Worm (Caenorhabditis elegans) whole organism, L2 larva: ENCODE measurements around the gene nhr-44.

Experiments used
- C34F6.9 ChIP-seq: fragments of 150-350 bp; optimal IDR thresholded peaks from 2 replicates; lab custom pipeline; 2014; ENCODE audit warnings: missing biosample characterization, missing genetic modification characterization
- F13H6.1 ChIP-seq: sonication (generic microtip); optimal IDR thresholded peaks from 2 replicates; lab custom pipeline; 2016; ENCODE audit warnings: missing genetic modification characterization, missing compliant biosample characterization
- R02D3.7 ChIP-seq: fragments of 150-350 bp; optimal IDR thresholded peaks from 2 replicates; lab custom pipeline; 2014; ENCODE audit warnings: missing biosample characterization, missing genetic modification characterization
- Y55F3AM.14 ChIP-seq: fragments of 200-800 bp; sonication (Bioruptor generic); optimal IDR thresholded peaks from 2 replicates; lab custom pipeline; 2018; ENCODE audit warnings: mild to moderate bottlenecking, missing genetic modification characterization, missing compliant biosample characterization
- ZK546.5 ChIP-seq: sonication (generic microtip); optimal IDR thresholded peaks from 2 replicates; lab custom pipeline; 2017; ENCODE audit warnings: missing biosample characterization, missing genetic modification characterization
- alr-1 ChIP-seq: fragments of 150-350 bp; optimal IDR thresholded peaks from 2 replicates; lab custom pipeline; 2014; ENCODE audit warnings: missing biosample characterization, missing genetic modification characterization
- aly-2 ChIP-seq: fragments of 150-350 bp; optimal IDR thresholded peaks from 2 replicates; lab custom pipeline; 2014; ENCODE audit warnings: missing biosample characterization, missing genetic modification characterization
- ama-1 ChIP-seq: fragments of 150-350 bp; optimal IDR thresholded peaks from 2 replicates; lab custom pipeline; 2018; ENCODE audit warnings: inconsistent platforms
- blmp-1 ChIP-seq: sonication (generic microtip); optimal IDR thresholded peaks from 2 replicates; lab custom pipeline; 2017; ENCODE audit warnings: missing genetic modification characterization, mild to moderate bottlenecking, missing compliant biosample characterization, antibody characterized with exemption, moderate library complexity; ENCODE audit not compliant: insufficient read depth
- ceh-16 ChIP-seq: fragments of 150-350 bp; optimal IDR thresholded peaks from 2 replicates; lab custom pipeline; 2014; ENCODE audit warnings: missing biosample characterization, missing genetic modification characterization
- ceh-82 ChIP-seq: fragments of 150-350 bp; optimal IDR thresholded peaks from 2 replicates; lab custom pipeline; 2014; ENCODE audit warnings: missing biosample characterization, missing genetic modification characterization
- crh-2 ChIP-seq: sonication (generic microtip); optimal IDR thresholded peaks from 2 replicates; lab custom pipeline; 2017; ENCODE audit warnings: missing biosample characterization, missing genetic modification characterization
- dmd-4 ChIP-seq: sonication (generic microtip); optimal IDR thresholded peaks from 2 replicates; lab custom pipeline; 2017; ENCODE audit warnings: missing biosample characterization, missing genetic modification characterization
- egl-27 ChIP-seq: sonication (generic microtip); optimal IDR thresholded peaks from 3 replicates; lab custom pipeline; 2017; ENCODE audit warnings: missing biosample characterization, missing genetic modification reagents, missing genetic modification characterization
- elt-1 ChIP-seq: fragments of 150-350 bp; optimal IDR thresholded peaks from 2 replicates; lab custom pipeline; 2014; ENCODE audit warnings: missing biosample characterization, missing genetic modification characterization
- elt-3 ChIP-seq: sonication (generic microtip); optimal IDR thresholded peaks from 2 replicates; lab custom pipeline; 2017; ENCODE audit warnings: missing biosample characterization, missing genetic modification characterization
- fos-1 ChIP-seq: fragments of 150-350 bp; optimal IDR thresholded peaks from 2 replicates; lab custom pipeline; 2014; ENCODE audit warnings: missing biosample characterization, missing genetic modification characterization
- gmeb-1 ChIP-seq: fragments of 150-350 bp; optimal IDR thresholded peaks from 2 replicates; lab custom pipeline; 2014; ENCODE audit warnings: missing biosample characterization, missing genetic modification characterization
- lin-11 ChIP-seq: fragments of 150-350 bp; sonication (generic microtip); optimal IDR thresholded peaks from 2 replicates; lab custom pipeline; 2014; ENCODE audit warnings: missing biosample characterization, missing genetic modification characterization, inconsistent platforms, mixed read lengths
- lin-13 ChIP-seq: fragments of 150-350 bp; optimal IDR thresholded peaks from 2 replicates; lab custom pipeline; 2014; ENCODE audit warnings: missing biosample characterization, missing genetic modification reagents, missing genetic modification characterization
- lin-39 ChIP-seq: fragments of 150-350 bp; optimal IDR thresholded peaks from 2 replicates; lab custom pipeline; 2014; ENCODE audit warnings: missing biosample characterization, missing genetic modification reagents, missing genetic modification characterization
- lsy-2 ChIP-seq, 2 experiments: fragments of 150-350 bp in 1 of 2; sonication (generic microtip) in 1 of 2; optimal IDR thresholded peaks; 2 replicates each; lab custom pipeline; 2014 to 2017; ENCODE audit warnings: missing biosample characterization in 2 of 2, missing genetic modification characterization in 2 of 2
- mab-5 ChIP-seq: fragments of 150-350 bp; optimal IDR thresholded peaks from 2 replicates; lab custom pipeline; 2014; ENCODE audit warnings: missing biosample characterization, missing genetic modification characterization
- mbf-1 ChIP-seq: sonication (generic microtip); optimal IDR thresholded peaks from 2 replicates; lab custom pipeline; 2017; ENCODE audit warnings: missing biosample characterization, missing genetic modification characterization
- mdl-1 ChIP-seq, 2 experiments: fragments of 150-350 bp in 1 of 2; sonication (generic microtip) in 1 of 2; optimal IDR thresholded peaks; 2 replicates each; lab custom pipeline; 2017; ENCODE audit warnings: missing biosample characterization in 2 of 2, missing genetic modification characterization in 2 of 2
- nhr-10 ChIP-seq: sonication (generic microtip); optimal IDR thresholded peaks from 2 replicates; lab custom pipeline; 2017; ENCODE audit warnings: missing biosample characterization, missing genetic modification characterization
- nhr-11 ChIP-seq: fragments of 150-350 bp; optimal IDR thresholded peaks from 2 replicates; lab custom pipeline; 2014; ENCODE audit warnings: missing biosample characterization, missing genetic modification characterization
- nhr-12 ChIP-seq: fragments of 150-350 bp; optimal IDR thresholded peaks from 2 replicates; lab custom pipeline; 2014; ENCODE audit warnings: missing biosample characterization, missing genetic modification characterization
- nhr-129 ChIP-seq: fragments of 150-350 bp; optimal IDR thresholded peaks from 2 replicates; lab custom pipeline; 2014; ENCODE audit warnings: missing biosample characterization, missing genetic modification characterization
- nhr-21 ChIP-seq: fragments of 150-350 bp; optimal IDR thresholded peaks from 2 replicates; lab custom pipeline; 2014; ENCODE audit warnings: missing biosample characterization, missing genetic modification characterization
- nhr-23 ChIP-seq: fragments of 150-350 bp; optimal IDR thresholded peaks from 2 replicates; lab custom pipeline; 2014; ENCODE audit warnings: missing biosample characterization, missing genetic modification reagents, missing genetic modification characterization
- nhr-237 ChIP-seq: fragments of 150-350 bp; optimal IDR thresholded peaks from 2 replicates; lab custom pipeline; 2014; ENCODE audit warnings: missing biosample characterization, missing genetic modification characterization
- nhr-25 ChIP-seq: fragments of 150-350 bp; sonication (generic microtip); optimal IDR thresholded peaks from 3 replicates; lab custom pipeline; 2014; ENCODE audit warnings: missing biosample characterization, missing genetic modification characterization
- nhr-6 ChIP-seq: fragments of 150-350 bp; optimal IDR thresholded peaks from 2 replicates; lab custom pipeline; 2014; ENCODE audit warnings: missing biosample characterization, missing genetic modification characterization
- nhr-77 ChIP-seq: fragments of 150-350 bp; optimal IDR thresholded peaks from 2 replicates; lab custom pipeline; 2014; ENCODE audit warnings: missing biosample characterization, missing genetic modification characterization
- peb-1 ChIP-seq: fragments of 150-350 bp; optimal IDR thresholded peaks from 2 replicates; lab custom pipeline; 2014; ENCODE audit warnings: missing biosample characterization, missing genetic modification characterization
- sem-4 ChIP-seq: fragments of 150-350 bp; optimal IDR thresholded peaks from 2 replicates; lab custom pipeline; 2014; ENCODE audit warnings: missing biosample characterization, missing genetic modification reagents, missing genetic modification characterization
- skn-1 ChIP-seq: sonication (generic microtip); optimal IDR thresholded peaks from 2 replicates; lab custom pipeline; 2017; ENCODE audit warnings: missing biosample characterization, missing genetic modification characterization
- sma-3 ChIP-seq: sonication (generic microtip); optimal IDR thresholded peaks from 2 replicates; lab custom pipeline; 2016; ENCODE audit warnings: missing genetic modification reagents, missing genetic modification characterization, missing compliant biosample characterization
- sma-9 ChIP-seq, 2 experiments: fragments of 150-350 bp in 1 of 2; sonication (generic microtip) in 1 of 2; optimal IDR thresholded peaks; 2 replicates each; lab custom pipeline; 2014 to 2016; ENCODE audit warnings: missing genetic modification characterization in 2 of 2, mild to moderate bottlenecking in 1 of 2, missing biosample characterization in 1 of 2, missing compliant biosample characterization in 1 of 2, missing genetic modification reagents in 1 of 2, moderate library complexity in 1 of 2
- snpc-4 ChIP-seq: fragments of 150-350 bp; optimal IDR thresholded peaks from 2 replicates; lab custom pipeline; 2014; ENCODE audit warnings: missing biosample characterization, missing genetic modification characterization
- unc-39 ChIP-seq: fragments of 150-350 bp; optimal IDR thresholded peaks from 2 replicates; lab custom pipeline; 2014; ENCODE audit warnings: missing biosample characterization, missing genetic modification characterization
- unc-55 ChIP-seq: fragments of 150-350 bp; sonication (generic microtip); optimal IDR thresholded peaks from 3 replicates; lab custom pipeline; 2014; ENCODE audit warnings: missing biosample characterization, missing genetic modification reagents, missing genetic modification characterization
- unc-62 ChIP-seq: fragments of 150-350 bp; optimal IDR thresholded peaks from 2 replicates; lab custom pipeline; 2014; ENCODE audit warnings: missing biosample characterization, missing genetic modification reagents, missing genetic modification characterization
- zag-1 ChIP-seq: fragments of 150-350 bp; optimal IDR thresholded peaks from 2 replicates; lab custom pipeline; 2014; ENCODE audit warnings: missing biosample characterization, missing genetic modification characterization
- ztf-1 ChIP-seq: fragments of 200-800 bp; sonication (Bioruptor generic); conservative IDR thresholded peaks from 2 replicates; pipeline ENCODE4 v1.3.6; 2022; ENCODE audit warnings: missing genetic modification characterization, missing compliant biosample characterization
- ztf-11 ChIP-seq: sonication (generic microtip); optimal IDR thresholded peaks from 2 replicates; lab custom pipeline; 2017; ENCODE audit warnings: missing biosample characterization, missing genetic modification characterization
- ztf-4 ChIP-seq: fragments of 150-350 bp; optimal IDR thresholded peaks from 2 replicates; lab custom pipeline; 2014; ENCODE audit warnings: missing biosample characterization, missing genetic modification characterization

nhr-44 gene

ce11 chrV:8936791-8937475, 27.0 kb downstream of the nhr-44 start (continued):
- TF ChIP-seq nhr-12 (no peak), ztf-4 (tag; lab: Kevin White, UChicago) (no peak), snpc-4 (tag; lab: Kevin White, UChicago) (no peak), zag-1 (no peak), ceh-82 (tag; lab: Kevin White, UChicago) (no peak), egl-27 (no peak), elt-1 (tag; lab: Kevin White, UChicago) (no peak), skn-1 (no peak), crh-2 (no peak), sem-4 (no peak), aly-2 (tag; lab: Kevin White, UChicago) (no peak), nhr-10 (tag; lab: Kevin White, UChicago) (no peak), lsy-2 (tag; optimal IDR thresholded peaks at IDR 0.05; lab: Kevin White, UChicago) (peak in 1 of 2 experiments; percentile 10), Y55F3AM.14 (GFP tag; lab: Kevin White, UChicago) (no peak), gmeb-1 (tag; lab: Kevin White, UChicago) (no peak)

ce11 chrV:8936184-8936589, 27.7 kb downstream of the nhr-44 start, which contains the start of gene unc-23:
unc-23 (plus strand) TSS chrV:8936359.
- TF ChIP-seq nhr-25 (tag; lab: Kevin White, UChicago) (peak; percentile 86), gmeb-1 (tag; lab: Kevin White, UChicago) (peak; percentile 76), mab-5 (no peak), nhr-77 (tag; lab: Kevin White, UChicago) (peak; percentile 56), nhr-237 (tag; lab: Kevin White, UChicago) (no peak), nhr-21 (peak; percentile 77), alr-1 (tag; lab: Kevin White, UChicago) (no peak), crh-2 (peak; percentile 82), unc-55 (GFP tag; lab: Kevin White, UChicago) (no peak), ceh-82 (tag; lab: Kevin White, UChicago) (no peak), ZK546.5 (tag; lab: Kevin White, UChicago) (no peak), snpc-4 (tag; lab: Kevin White, UChicago) (no peak), lsy-2 (tag; optimal IDR thresholded peaks at IDR 0.05; lab: Kevin White, UChicago) (peak; percentile 60 to 73), nhr-10 (tag; lab: Kevin White, UChicago) (no peak), sem-4 (peak; percentile 95), ztf-1 (GFP tag; lab: Robert Waterston, UW) (no peak), sma-9 (GFP tag; optimal IDR thresholded peaks at IDR 0.05; lab: Kevin White, UChicago) (peak; percentile 89), sma-9 (tag; optimal IDR thresholded peaks at IDR 0.05; lab: Kevin White, UChicago) (no peak), zag-1 (no peak), ztf-4 (tag; lab: Kevin White, UChicago) (peak; percentile 65), fos-1 (tag; lab: Kevin White, UChicago) (peak; percentile 89), unc-39 (tag; lab: Kevin White, UChicago) (no peak), ama-1 (lab: Kevin White, UChicago) (no peak), R02D3.7 (tag; lab: Kevin White, UChicago) (no peak), ceh-16 (tag; lab: Kevin White, UChicago) (peak; percentile 59), nhr-129 (peak; percentile 80), Y55F3AM.14 (GFP tag; lab: Kevin White, UChicago) (peak; percentile 51), lin-13 (peak; percentile 50), F13H6.1 (tag; lab: Kevin White, UChicago) (peak; percentile 94), egl-27 (peak; percentile 68), lin-11 (peak; percentile 37), sma-3 (peak; percentile 97), mbf-1 (tag; lab: Kevin White, UChicago) (no peak), skn-1 (no peak), elt-1 (tag; lab: Kevin White, UChicago) (no peak), aly-2 (tag; lab: Kevin White, UChicago) (no peak), nhr-6 (tag; lab: Kevin White, UChicago) (peak; percentile 72), elt-3 (tag; lab: Kevin White, UChicago) (no peak), peb-1 (tag; lab: Kevin White, UChicago) (no peak), mdl-1 (tag; optimal IDR thresholded peaks at IDR 0.05; lab: Kevin White, UChicago) (no peak), nhr-23 (no peak), unc-62 (GFP tag; lab: Kevin White, UChicago) (no peak), ztf-11 (tag; lab: Kevin White, UChicago) (no peak), nhr-12 (no peak), lin-39 (tag; lab: Kevin White, UChicago) (no peak), dmd-4 (tag; lab: Kevin White, UChicago) (no peak), nhr-11 (tag; lab: Kevin White, UChicago) (no peak), blmp-1 (tag; lab: Kevin White, UChicago) (peak; percentile 91), C34F6.9 (peak; percentile 54)
